Fruit fly (Drosophila melanogaster) whole organism, embryonic: ENCODE measurements around the gene CG31875.

Experiments
- Atf-2 ChIP-seq: fragments of 200-800 bp; sonication (Bioruptor generic); optimal IDR thresholded peaks from 2 replicates; lab custom pipeline; 2016; ENCODE audit warnings: missing biosample characterization, missing genetic modification characterization
- Bteb2 ChIP-seq: fragments of 200-800 bp; sonication (Bioruptor generic); optimal IDR thresholded peaks from 2 replicates; lab custom pipeline; 2016; ENCODE audit warnings: missing biosample characterization, missing genetic modification characterization
- CG10209 ChIP-seq: fragments of 200-800 bp; sonication (Bioruptor generic); optimal IDR thresholded peaks from 3 replicates; lab custom pipeline; 2017; ENCODE audit warnings: missing biosample characterization, mild to moderate bottlenecking, missing genetic modification characterization, missing genetic modification reagents
- CG10267 ChIP-seq: fragments of 200-800 bp; sonication (Bioruptor generic); optimal IDR thresholded peaks from 2 replicates; lab custom pipeline; 2018; ENCODE audit warnings: missing biosample characterization, mild to moderate bottlenecking, missing genetic modification characterization, moderate library complexity
- CG10654 ChIP-seq: fragments of 200-800 bp; sonication (Bioruptor generic); optimal IDR thresholded peaks from 2 replicates; lab custom pipeline; 2016; ENCODE audit warnings: missing biosample characterization, missing genetic modification characterization
- CG11456 ChIP-seq: fragments of 200-800 bp; sonication (Bioruptor generic); IDR thresholded peaks from 3 replicates; pipeline ENCODE4 v1.3.6; 2022; ENCODE audit warnings: missing biosample characterization, missing genetic modification characterization
- CG12391 ChIP-seq: fragments of 200-800 bp; sonication (Bioruptor generic); optimal IDR thresholded peaks from 3 replicates; lab custom pipeline; 2018; ENCODE audit warnings: missing biosample characterization, mild to moderate bottlenecking, missing genetic modification characterization, moderate library complexity
- CG13424 ChIP-seq: fragments of 200-800 bp; sonication (Bioruptor generic); optimal IDR thresholded peaks from 2 replicates; lab custom pipeline; 2019; ENCODE audit warnings: missing biosample characterization, mild to moderate bottlenecking, missing genetic modification characterization, moderate library complexity
- CG15601 ChIP-seq: fragments of 200-800 bp; sonication (Bioruptor generic); optimal IDR thresholded peaks from 3 replicates; lab custom pipeline; 2019; ENCODE audit warnings: missing biosample characterization, mild to moderate bottlenecking, missing genetic modification characterization, moderate library complexity
- CG15696 ChIP-seq: fragments of 200-800 bp; sonication (Bioruptor generic); optimal IDR thresholded peaks from 2 replicates; lab custom pipeline; 2019; ENCODE audit warnings: missing biosample characterization, mild to moderate bottlenecking, missing genetic modification characterization, moderate library complexity
- CG17385 ChIP-seq: fragments of 200-800 bp; sonication (Bioruptor generic); optimal IDR thresholded peaks from 3 replicates; lab custom pipeline; 2018; ENCODE audit warnings: missing biosample characterization, mild to moderate bottlenecking, missing genetic modification characterization
- CG17568 ChIP-seq: fragments of 200-800 bp; sonication (Bioruptor generic); optimal IDR thresholded peaks from 2 replicates; lab custom pipeline; 2018; ENCODE audit warnings: missing biosample characterization, mild to moderate bottlenecking, missing genetic modification characterization, moderate library complexity
- CG2712 ChIP-seq: fragments of 200-800 bp; optimal IDR thresholded peaks from 3 replicates; lab custom pipeline; 2019; ENCODE audit warnings: missing biosample characterization, mild to moderate bottlenecking, missing genetic modification characterization, moderate library complexity
- CG30020 ChIP-seq: fragments of 200-800 bp; optimal IDR thresholded peaks from 2 replicates; lab custom pipeline; 2019; ENCODE audit warnings: missing biosample characterization, mild to moderate bottlenecking, missing genetic modification characterization, moderate library complexity
- CG31441 ChIP-seq: fragments of 200-800 bp; sonication (Bioruptor generic); IDR thresholded peaks from 2 replicates; pipeline ENCODE4 v1.3.6; 2022; ENCODE audit warnings: missing biosample characterization, missing genetic modification characterization
- CG33557 ChIP-seq: fragments of 200-800 bp; sonication (Bioruptor generic); optimal IDR thresholded peaks from 2 replicates; lab custom pipeline; 2019; ENCODE audit warnings: missing biosample characterization, mild to moderate bottlenecking, missing genetic modification characterization, moderate library complexity
- CG8388 ChIP-seq: fragments of 200-800 bp; sonication (Bioruptor generic); optimal IDR thresholded peaks from 2 replicates; lab custom pipeline; 2019; ENCODE audit warnings: missing biosample characterization, mild to moderate bottlenecking, missing genetic modification characterization, moderate library complexity
- CG8924 ChIP-seq: fragments of 200-800 bp; optimal IDR thresholded peaks from 3 replicates; lab custom pipeline; 2019; ENCODE audit warnings: missing biosample characterization, mild to moderate bottlenecking, missing genetic modification characterization, moderate library complexity
- CG9437 ChIP-seq: fragments of 200-800 bp; sonication (Bioruptor generic); optimal IDR thresholded peaks from 2 replicates; lab custom pipeline; 2018; ENCODE audit warnings: missing biosample characterization, mild to moderate bottlenecking, missing genetic modification characterization
- CG9727 ChIP-seq: fragments of 200-800 bp; sonication (Bioruptor generic); optimal IDR thresholded peaks from 3 replicates; lab custom pipeline; 2017; ENCODE audit warnings: missing biosample characterization, mild to moderate bottlenecking, missing genetic modification characterization
- Camta ChIP-seq: fragments of 200-800 bp; sonication (Bioruptor generic); optimal IDR thresholded peaks from 2 replicates; lab custom pipeline; 2016; ENCODE audit warnings: missing biosample characterization, missing genetic modification characterization
- Chrac-16 ChIP-seq: fragments of 200-800 bp; sonication (Bioruptor generic); optimal IDR thresholded peaks from 3 replicates; lab custom pipeline; 2016; ENCODE audit warnings: missing biosample characterization, missing genetic modification characterization
- D19A ChIP-seq: fragments of 200-800 bp; optimal IDR thresholded peaks from 3 replicates; lab custom pipeline; 2019; ENCODE audit warnings: missing biosample characterization, mild to moderate bottlenecking, missing genetic modification characterization, moderate library complexity
- E2f2 ChIP-seq: fragments of 200-800 bp; sonication (Bioruptor generic); IDR thresholded peaks from 2 replicates; pipeline ENCODE4 v1.3.6; 2022; ENCODE audit warnings: missing biosample characterization, missing genetic modification characterization
- Fer3 ChIP-seq: fragments of 200-800 bp; sonication (Bioruptor generic); optimal IDR thresholded peaks from 2 replicates; lab custom pipeline; 2018; ENCODE audit warnings: missing biosample characterization, mild to moderate bottlenecking, missing genetic modification characterization, moderate library complexity
- Hr3 ChIP-seq: fragments of 200-800 bp; sonication (Bioruptor generic); optimal IDR thresholded peaks from 3 replicates; lab custom pipeline; 2016; ENCODE audit warnings: missing biosample characterization, missing genetic modification characterization
- Hr51 ChIP-seq, 2 experiments: fragments of 200-800 bp; sonication (Bioruptor generic); optimal IDR thresholded peaks; 2 replicates in 1 of 2; 3 replicates in 1 of 2; lab custom pipeline; 2016 to 2018; ENCODE audit warnings: missing biosample characterization in 2 of 2, missing genetic modification characterization in 2 of 2, mild to moderate bottlenecking in 1 of 2, moderate library complexity in 1 of 2
- Oli ChIP-seq: fragments of 200-800 bp; sonication (Bioruptor generic); optimal IDR thresholded peaks from 2 replicates; lab custom pipeline; 2018; ENCODE audit warnings: missing biosample characterization, mild to moderate bottlenecking, missing genetic modification characterization, moderate library complexity
- Scr ChIP-seq: fragments of 200-800 bp; sonication (Bioruptor generic); IDR thresholded peaks from 2 replicates; pipeline ENCODE4 v1.3.6; 2022; ENCODE audit warnings: missing biosample characterization, missing genetic modification characterization; ENCODE audit not compliant: partially characterized antibody
- Usf ChIP-seq: fragments of 200-800 bp; sonication (Bioruptor generic); optimal IDR thresholded peaks from 2 replicates; lab custom pipeline; 2017; ENCODE audit warnings: missing genotype, missing biosample characterization, missing genetic modification characterization
- Xrp1 ChIP-seq: fragments of 200-800 bp; sonication (Bioruptor generic); IDR thresholded peaks from 2 replicates; pipeline ENCODE4 v1.3.6; 2022; ENCODE audit warnings: missing biosample characterization, missing genetic modification characterization
- al ChIP-seq: fragments of 200-800 bp; sonication (Bioruptor generic); IDR thresholded peaks from 2 replicates; pipeline ENCODE4 v1.3.6; 2022; ENCODE audit warnings: missing biosample characterization, missing genetic modification characterization
- az2 ChIP-seq: fragments of 200-800 bp; sonication (Bioruptor generic); optimal IDR thresholded peaks from 3 replicates; lab custom pipeline; 2016; ENCODE audit warnings: missing biosample characterization, missing genetic modification characterization
- bsh ChIP-seq, 2 experiments: fragments of 200-800 bp; sonication (Bioruptor generic); optimal IDR thresholded peaks; 2 replicates each; lab custom pipeline; 2017 to 2018; ENCODE audit warnings: mild to moderate bottlenecking in 2 of 2, missing biosample characterization in 2 of 2, missing genetic modification characterization in 2 of 2, moderate library complexity in 1 of 2
- btn ChIP-seq: fragments of 200-800 bp; sonication (Bioruptor generic); optimal IDR thresholded peaks from 2 replicates; lab custom pipeline; 2016; ENCODE audit warnings: missing biosample characterization, missing genetic modification characterization
- dmrt11E ChIP-seq: fragments of 200-800 bp; sonication (Bioruptor generic); optimal IDR thresholded peaks from 3 replicates; lab custom pipeline; 2018; ENCODE audit warnings: missing biosample characterization, mild to moderate bottlenecking, missing genetic modification characterization, moderate library complexity
- dpn ChIP-seq, 2 experiments: fragments of 200-800 bp; sonication (Bioruptor generic); optimal IDR thresholded peaks; 3 replicates each; lab custom pipeline; 2016; ENCODE audit warnings: missing biosample characterization in 2 of 2, missing genetic modification characterization in 2 of 2
- her ChIP-seq: fragments of 200-800 bp; sonication (Bioruptor generic); optimal IDR thresholded peaks from 2 replicates; lab custom pipeline; 2016; ENCODE audit warnings: missing biosample characterization, missing genetic modification characterization
- ind ChIP-seq: fragments of 200-800 bp; sonication (Bioruptor generic); optimal IDR thresholded peaks from 3 replicates; lab custom pipeline; 2016; ENCODE audit warnings: missing biosample characterization, missing genetic modification characterization
- lilli ChIP-seq: fragments of 200-800 bp; sonication (Bioruptor generic); optimal IDR thresholded peaks from 3 replicates; lab custom pipeline; 2016; ENCODE audit warnings: missing biosample characterization, missing genetic modification characterization
- mam ChIP-seq: fragments of 200-800 bp; sonication (Bioruptor generic); optimal IDR thresholded peaks from 3 replicates; lab custom pipeline; 2016; ENCODE audit warnings: missing biosample characterization, missing genetic modification characterization
- mirr ChIP-seq: fragments of 200-800 bp; sonication (Bioruptor generic); optimal IDR thresholded peaks from 3 replicates; lab custom pipeline; 2018; ENCODE audit warnings: missing biosample characterization, mild to moderate bottlenecking, missing genetic modification characterization
- nerfin-2 ChIP-seq: fragments of 200-800 bp; sonication (Bioruptor generic); IDR thresholded peaks from 2 replicates; pipeline ENCODE4 v1.3.6; 2022; ENCODE audit warnings: missing biosample characterization, missing genetic modification characterization; ENCODE audit not compliant: partially characterized antibody
- pnt ChIP-seq: fragments of 200-800 bp; sonication (Bioruptor generic); optimal IDR thresholded peaks from 3 replicates; lab custom pipeline; 2016; ENCODE audit warnings: missing biosample characterization, missing genetic modification characterization
- rib ChIP-seq: fragments of 200-800 bp; sonication (Bioruptor generic); IDR thresholded peaks from 2 replicates; pipeline ENCODE4 v1.3.6; 2022; ENCODE audit warnings: missing biosample characterization, missing genetic modification characterization
- sens ChIP-seq: fragments of 200-800 bp; sonication (Bioruptor generic); peaks from one replicate; lab custom pipeline; 2016; ENCODE audit warnings: missing biosample characterization, missing genetic modification characterization
- sens-2 ChIP-seq: fragments of 200-800 bp; sonication (Bioruptor generic); IDR thresholded peaks from 2 replicates; pipeline ENCODE4 v1.3.6; 2022; ENCODE audit warnings: missing biosample characterization, missing genetic modification characterization
- wek ChIP-seq: fragments of 200-800 bp; sonication (Bioruptor generic); optimal IDR thresholded peaks from 3 replicates; lab custom pipeline; 2018; ENCODE audit warnings: missing biosample characterization, mild to moderate bottlenecking, missing genetic modification characterization, moderate library complexity

CG31875 gene

DNA sequence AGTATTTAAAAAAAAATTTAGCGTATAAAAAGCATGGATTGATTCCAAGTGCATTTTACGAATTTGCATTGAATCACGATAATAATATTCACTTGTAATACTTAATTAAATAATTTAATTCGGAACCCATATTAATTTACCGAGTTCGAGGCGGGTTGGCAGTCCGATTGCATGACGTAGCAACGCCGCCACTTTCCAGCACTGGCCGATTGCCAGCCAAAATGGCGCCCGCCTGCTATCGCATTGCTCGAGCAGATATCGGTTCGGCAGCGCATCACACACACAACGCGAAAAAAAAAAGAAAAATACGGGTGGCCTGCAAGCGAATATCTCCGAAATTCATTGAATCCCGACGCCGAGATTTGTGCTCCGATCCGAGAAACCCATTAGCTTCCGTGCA lies 1.1 kb upstream of the CG31875 start, which contains the start of gene Ndf (continued):
- TF ChIP-seq CG30020 (tag; lab: Kevin White, UChicago) (peak; percentile 63), sens-2 (GFP tag; lab: Robert Waterston, UW) (0 out of 2 replicates have a peak, but pooled peaks have one; percentile 8), CG17385 (GFP tag; lab: Kevin White, UChicago) (peak; percentile 60), CG10654 (GFP tag; lab: Kevin White, UChicago) (peak; percentile 30)
- TF ChIP-seq, all 482 proteins: peak for 336

dm6 chr2L:9996553-9996952 lies 6.0 kb downstream of the CG31875 start:
- no peak for TF ChIP-seq CG2712 (tag; lab: Kevin White, UChicago)
- no peak for TF ChIP-seq CG17568
- peak; percentile 24 for TF ChIP-seq Oli
- TF ChIP-seq bsh (GFP tag; optimal IDR thresholded peaks at IDR 0.05; lab: Kevin White, UChicago): peak in 1 of 2 experiments; percentile 23
- TF ChIP-seq al: no peak
- peak; percentile 11 for TF ChIP-seq pnt
- TF ChIP-seq sens: peak; percentile 82
- no peak for TF ChIP-seq wek (GFP tag; lab: Kevin White, UChicago)
- peak; percentile 41 for TF ChIP-seq CG15696 (tag; lab: Kevin White, UChicago)
- peak; percentile 22; the same call in 1 of the 2 replicates for TF ChIP-seq Xrp1 (GFP tag; lab: Robert Waterston, UW)
- TF ChIP-seq nerfin-2: no peak
- peak; percentile 28 for TF ChIP-seq Chrac-16 (GFP tag; lab: Kevin White, UChicago)
- peak; percentile 21 for TF ChIP-seq CG13424 (tag; lab: Kevin White, UChicago)
- TF ChIP-seq CG15601: peak; percentile 29
- peak; percentile 2 for TF ChIP-seq ind (GFP tag; lab: Kevin White, UChicago)
- peak; percentile 33 for TF ChIP-seq Hr3
- peak; percentile 40 for TF ChIP-seq lilli
- TF ChIP-seq CG10267 (tag; lab: Kevin White, UChicago): peak; percentile 87
- TF ChIP-seq her (GFP tag; lab: Kevin White, UChicago): no peak
- TF ChIP-seq dpn (GFP tag; optimal IDR thresholded peaks at IDR 0.05; lab: Kevin White, UChicago): peak in 1 of 2 experiments; percentile 23
- peak; percentile 19 for TF ChIP-seq CG30020 (tag; lab: Kevin White, UChicago)
- TF ChIP-seq CG9437: peak; percentile 20
- TF ChIP-seq Usf (GFP tag; lab: Kevin White, UChicago): peak; percentile 0
- peak; percentile 53 for TF ChIP-seq az2
- peak; percentile 51 for TF ChIP-seq dmrt11E
- TF ChIP-seq E2f2 (GFP tag; lab: Robert Waterston, UW): no peak
- peak; percentile 57 for TF ChIP-seq CG9727 (GFP tag; lab: Kevin White, UChicago)
- peak in 1 of 2 experiments; percentile 2 for TF ChIP-seq Hr51 (GFP tag; optimal IDR thresholded peaks at IDR 0.05; lab: Kevin White, UChicago)
- peak; percentile 6 for TF ChIP-seq CG10209 (GFP tag; lab: Kevin White, UChicago)
- TF ChIP-seq Bteb2 (GFP tag; lab: Kevin White, UChicago): no peak
- peak; percentile 60 for TF ChIP-seq CG8924 (tag; lab: Kevin White, UChicago)
- peak; percentile 27 for TF ChIP-seq D19A
- TF ChIP-seq rib: no peak
- TF ChIP-seq CG31441 (GFP tag; lab: Robert Waterston, UW): 0 out of 2 replicates have a peak, but pooled peaks have one; percentile 36
- peak; percentile 10 for TF ChIP-seq Camta (GFP tag; lab: Kevin White, UChicago)
- TF ChIP-seq btn (GFP tag; lab: Kevin White, UChicago): no peak
- no peak for TF ChIP-seq CG11456 (GFP tag; lab: Robert Waterston, UW)
- no peak for TF ChIP-seq Fer3
- no peak for TF ChIP-seq Scr (GFP tag; lab: Robert Waterston, UW)
- no peak for TF ChIP-seq mirr (GFP tag; lab: Kevin White, UChicago)
- TF ChIP-seq CG12391 (tag; lab: Kevin White, UChicago): peak; percentile 48
- peak; percentile 12 for TF ChIP-seq Atf-2 (GFP tag; lab: Kevin White, UChicago)
- peak; percentile 22 for TF ChIP-seq CG8388 (GFP tag; lab: Kevin White, UChicago)
- TF ChIP-seq CG33557 (GFP tag; lab: Kevin White, UChicago): peak; percentile 16
- TF ChIP-seq mam (GFP tag; lab: Kevin White, UChicago): peak; percentile 21
